Fruit fly (Drosophila melanogaster) ovary, adult (tissue): ENCODE results near the gene nompC.

Experiments used
- CG17801 ChIP-seq: fragments of 200-800 bp; optimal IDR thresholded peaks from 2 replicates; lab custom pipeline; 2019; ENCODE audit warnings: missing biosample characterization, mild to moderate bottlenecking, missing genetic modification characterization, moderate library complexity; ENCODE audit not compliant: partially characterized antibody

The nompC gene

dm6 chr2L:5338721-5339036 is 7.3 kb upstream of the nompC start:
- no peak for TF ChIP-seq CG17801 (GFP tag; lab: Kevin White, UChicago)

- TF ChIP-seq CG17801 (GFP tag; lab: Kevin White, UChicago): no peak
Observed at dm6 chr2L:5341015-5341608, 4.9 kb upstream of the nompC start.

- TF ChIP-seq CG17801 (GFP tag; lab: Kevin White, UChicago): peak; percentile 97
Observed at dm6 chr2L:5342119-5342817, 3.7 kb upstream of the nompC start, which contains the start of gene Acsf2. Acsf2 (minus strand) TSS chr2L:5342234.

- no peak for TF ChIP-seq CG17801 (GFP tag; lab: Kevin White, UChicago)
Observed at dm6 chr2L:5348591-5348990, 2.6 kb downstream of the nompC start.

dm6 chr2L:5353454-5353853 is 7.5 kb downstream of the nompC start:
- TF ChIP-seq CG17801 (GFP tag; lab: Kevin White, UChicago): no peak

- TF ChIP-seq CG17801 (GFP tag; lab: Kevin White, UChicago): no peak
Observed at dm6 chr2L:5362351-5362750, 16.4 kb downstream of the nompC start.

dm6 chr2L:5365841-5366240 is 19.8 kb downstream of the nompC start:
- no peak for TF ChIP-seq CG17801 (GFP tag; lab: Kevin White, UChicago)

- TF ChIP-seq CG17801 (GFP tag; lab: Kevin White, UChicago): no peak
Observed at dm6 chr2L:5367983-5368382, 22.0 kb downstream of the nompC start.

dm6 chr2L:5372552-5372951 is 26.6 kb downstream of the nompC start:
- no peak for TF ChIP-seq CG17801 (GFP tag; lab: Kevin White, UChicago)

dm6 chr2L:5374216-5374615 is 28.2 kb downstream of the nompC start:
- no peak for TF ChIP-seq CG17801 (GFP tag; lab: Kevin White, UChicago)

dm6 chr2L:5374989-5375388 is 29.0 kb downstream of the nompC start:
- no peak for TF ChIP-seq CG17801 (GFP tag; lab: Kevin White, UChicago)

dm6 chr2L:5376442-5376841 is 30.4 kb downstream of the nompC start:
- TF ChIP-seq CG17801 (GFP tag; lab: Kevin White, UChicago): no peak

dm6 chr2L:5378829-5379228 is 32.8 kb downstream of the nompC start:
- no peak for TF ChIP-seq CG17801 (GFP tag; lab: Kevin White, UChicago)

dm6 chr2L:5381305-5381973 is 35.4 kb downstream of the nompC start:
- no peak for TF ChIP-seq CG17801 (GFP tag; lab: Kevin White, UChicago)

- TF ChIP-seq CG17801 (GFP tag; lab: Kevin White, UChicago): no peak
Observed at dm6 chr2L:5386261-5386660, 40.3 kb downstream of the nompC start.

- TF ChIP-seq CG17801 (GFP tag; lab: Kevin White, UChicago): no peak
Observed at dm6 chr2L:5393339-5393738, 47.3 kb downstream of the nompC start.
